Worm (Caenorhabditis elegans) whole organism, late embryonic: ENCODE measurements around the gene ubc-17.

Experiments
- C08G9.2 ChIP-seq: sonication (generic microtip); optimal IDR thresholded peaks from 2 replicates; lab custom pipeline; 2016; ENCODE audit warnings: mild to moderate bottlenecking, missing genetic modification characterization, moderate library complexity, missing compliant biosample characterization
- F13H6.1 ChIP-seq: sonication (generic microtip); optimal IDR thresholded peaks from 2 replicates; lab custom pipeline; 2016; ENCODE audit warnings: missing genetic modification characterization, missing compliant biosample characterization
- K02D7.2 ChIP-seq: sonication (generic microtip); optimal IDR thresholded peaks from 2 replicates; lab custom pipeline; 2017; ENCODE audit warnings: mild to moderate bottlenecking, missing genetic modification characterization, missing compliant biosample characterization
- Y22D7AL.16 ChIP-seq: sonication (generic microtip); optimal IDR thresholded peaks from 2 replicates; lab custom pipeline; 2016; ENCODE audit warnings: missing genetic modification characterization, missing compliant biosample characterization
- ahr-1 ChIP-seq: sonication (generic microtip); optimal IDR thresholded peaks from 2 replicates; lab custom pipeline; 2016; ENCODE audit warnings: missing genetic modification characterization, missing compliant biosample characterization
- ama-1 ChIP-seq: fragments of 150-350 bp; optimal IDR thresholded peaks from 2 replicates; lab custom pipeline; 2014
- ceh-18 ChIP-seq: sonication (generic microtip); optimal IDR thresholded peaks from 2 replicates; lab custom pipeline; 2016; ENCODE audit warnings: missing genetic modification characterization, missing compliant biosample characterization
- ceh-19 ChIP-seq: fragments of 200-800 bp; sonication (Bioruptor generic); optimal IDR thresholded peaks from 2 replicates; lab custom pipeline; 2018; ENCODE audit warnings: mild to moderate bottlenecking, missing genetic modification characterization, missing compliant biosample characterization
- ceh-22 ChIP-seq: sonication (generic microtip); optimal IDR thresholded peaks from 2 replicates; lab custom pipeline; 2017; ENCODE audit warnings: missing biosample characterization, missing genetic modification characterization
- ceh-24 ChIP-seq: sonication (generic microtip); optimal IDR thresholded peaks from 2 replicates; lab custom pipeline; 2016; ENCODE audit warnings: mild to moderate bottlenecking, missing genetic modification characterization, missing compliant biosample characterization
- ceh-30 ChIP-seq: fragments of 150-350 bp; optimal IDR thresholded peaks from 2 replicates; lab custom pipeline; 2014; ENCODE audit warnings: missing biosample characterization, missing genetic modification characterization
- ceh-45 ChIP-seq: fragments of 200-800 bp; sonication (Bioruptor generic); IDR thresholded peaks from 2 replicates; pipeline ENCODE4 v1.3.6; 2022; ENCODE audit warnings: missing genetic modification reagents, missing genetic modification characterization, missing compliant biosample characterization
- ceh-6 ChIP-seq: fragments of 200-800 bp; sonication (Bioruptor generic); optimal IDR thresholded peaks from 2 replicates; lab custom pipeline; 2018; ENCODE audit warnings: mild to moderate bottlenecking, missing genetic modification characterization, missing compliant biosample characterization
- ceh-9 ChIP-seq: sonication (generic microtip); optimal IDR thresholded peaks from 2 replicates; lab custom pipeline; 2016; ENCODE audit warnings: mild to moderate bottlenecking, missing genetic modification characterization, inconsistent platforms, missing compliant biosample characterization
- che-1 ChIP-seq: sonication (generic microtip); optimal IDR thresholded peaks from 2 replicates; lab custom pipeline; 2016; ENCODE audit warnings: mild to moderate bottlenecking, missing genetic modification characterization, missing compliant biosample characterization
- dmd-4 ChIP-seq: sonication (generic microtip); optimal IDR thresholded peaks from 2 replicates; lab custom pipeline; 2016; ENCODE audit warnings: borderline replicate concordance, missing genetic modification characterization, missing compliant biosample characterization
- dve-1 ChIP-seq: sonication (generic microtip); optimal IDR thresholded peaks from 2 replicates; lab custom pipeline; 2017; ENCODE audit warnings: antibody characterized with exemption, mild to moderate bottlenecking, missing genetic modification characterization, missing compliant biosample characterization
- elt-2 ChIP-seq: sonication (generic microtip); optimal IDR thresholded peaks from 2 replicates; lab custom pipeline; 2016; ENCODE audit warnings: missing genetic modification reagents, missing genetic modification characterization, missing compliant biosample characterization
- eyg-1 ChIP-seq: sonication (generic microtip); optimal IDR thresholded peaks from 2 replicates; lab custom pipeline; 2016; ENCODE audit warnings: missing genotype, missing genetic modification characterization, missing compliant biosample characterization
- fax-1 ChIP-seq: sonication (generic microtip); optimal IDR thresholded peaks from 2 replicates; lab custom pipeline; 2016; ENCODE audit warnings: missing genotype, missing genetic modification characterization, missing compliant biosample characterization
- fkh-10 ChIP-seq: fragments of 150-350 bp; optimal IDR thresholded peaks from 2 replicates; lab custom pipeline; 2014; ENCODE audit warnings: missing biosample characterization, missing genetic modification reagents, missing genetic modification characterization
- fkh-6 ChIP-seq: sonication (generic microtip); optimal IDR thresholded peaks from 2 replicates; lab custom pipeline; 2016; ENCODE audit warnings: missing genetic modification characterization, missing compliant biosample characterization
- hlh-13 ChIP-seq: fragments of 200-800 bp; sonication (Bioruptor generic); optimal IDR thresholded peaks from 2 replicates; lab custom pipeline; 2018; ENCODE audit warnings: mild to moderate bottlenecking, missing genetic modification characterization, missing compliant biosample characterization
- hlh-30 ChIP-seq: sonication (generic microtip); optimal IDR thresholded peaks from 2 replicates; lab custom pipeline; 2017; ENCODE audit warnings: antibody characterized with exemption, missing genetic modification characterization, missing compliant biosample characterization; ENCODE audit not compliant: insufficient read depth
- hlh-6 ChIP-seq: sonication (generic microtip); optimal IDR thresholded peaks from 2 replicates; lab custom pipeline; 2016; ENCODE audit warnings: missing genotype, missing genetic modification characterization, missing compliant biosample characterization
- madf-2 ChIP-seq: sonication (generic microtip); optimal IDR thresholded peaks from 2 replicates; lab custom pipeline; 2017; ENCODE audit warnings: missing genetic modification characterization, missing compliant biosample characterization
- mec-3 ChIP-seq: sonication (generic microtip); optimal IDR thresholded peaks from 2 replicates; lab custom pipeline; 2016; ENCODE audit warnings: borderline replicate concordance, missing genetic modification characterization, missing compliant biosample characterization
- nfya-1 ChIP-seq: sonication (generic microtip); optimal IDR thresholded peaks from 2 replicates; lab custom pipeline; 2017; ENCODE audit warnings: missing genetic modification characterization, mild to moderate bottlenecking, missing compliant biosample characterization, antibody characterized with exemption, moderate library complexity
- pat-9 ChIP-seq: fragments of 200-800 bp; sonication (Bioruptor generic); optimal IDR thresholded peaks from 2 replicates; lab custom pipeline; 2018; ENCODE audit warnings: mild to moderate bottlenecking, missing genetic modification characterization, moderate library complexity, missing compliant biosample characterization
- pha-2 ChIP-seq: sonication (generic microtip); optimal IDR thresholded peaks from 2 replicates; lab custom pipeline; 2017; ENCODE audit warnings: mild to moderate bottlenecking, missing genetic modification characterization, missing compliant biosample characterization
- pha-4 ChIP-seq: fragments of 150-350 bp; optimal IDR thresholded peaks from 2 replicates; lab custom pipeline; 2018; ENCODE audit warnings: missing biosample characterization, missing genetic modification reagents, missing genetic modification characterization
- sdc-2 ChIP-seq: sonication (generic microtip); optimal IDR thresholded peaks from 2 replicates; lab custom pipeline; 2016; ENCODE audit warnings: missing genotype, missing genetic modification characterization, missing compliant biosample characterization
- tbx-2 ChIP-seq: sonication (generic microtip); optimal IDR thresholded peaks from 2 replicates; lab custom pipeline; 2016; ENCODE audit warnings: missing genetic modification characterization, missing compliant biosample characterization
- unc-3 ChIP-seq, 2 experiments: fragments of 200-800 bp in 1 of 2; sonication (Bioruptor generic) in 1 of 2; sonication (generic microtip) in 1 of 2; conservative IDR thresholded peaks in 1 of 2; optimal IDR thresholded peaks in 1 of 2; 2 replicates each; pipeline versions ENCODE4 v1.3.6 to Lab custom; 2016 to 2022; ENCODE audit warnings: missing compliant biosample characterization in 2 of 2, missing genetic modification characterization in 2 of 2, missing genetic modification reagents in 1 of 2
- unc-42 ChIP-seq: sonication (generic microtip); optimal IDR thresholded peaks from 2 replicates; lab custom pipeline; 2016; ENCODE audit warnings: missing genotype, missing genetic modification characterization, missing compliant biosample characterization
- unc-55 ChIP-seq: sonication (generic microtip); optimal IDR thresholded peaks from 2 replicates; lab custom pipeline; 2017; ENCODE audit warnings: missing biosample characterization, missing genetic modification reagents, missing genetic modification characterization
- zip-5 ChIP-seq: sonication (generic microtip); optimal IDR thresholded peaks from 2 replicates; lab custom pipeline; 2016; ENCODE audit warnings: missing genetic modification characterization, missing compliant biosample characterization

ubc-17 gene

DNA sequence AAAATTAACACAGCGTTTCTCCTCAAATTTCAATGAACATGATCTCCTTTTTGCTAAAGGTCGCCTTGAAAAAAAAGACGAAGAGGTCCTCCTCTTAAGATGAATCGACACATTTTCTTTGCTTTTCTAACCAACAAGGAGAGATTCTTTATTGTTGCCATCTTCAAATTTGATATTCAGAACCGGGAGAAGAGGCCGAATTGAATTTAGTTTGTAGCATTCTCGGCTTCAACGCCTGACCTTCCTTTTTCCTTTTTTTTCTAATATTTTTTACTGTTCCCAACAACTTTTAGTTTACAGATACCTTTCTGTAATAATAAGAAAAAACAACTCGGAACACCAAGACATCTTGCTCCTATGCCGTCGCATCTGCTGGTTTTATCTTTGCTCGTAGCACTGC, 30.7 kb upstream of the ubc-17 start, which contains the start of gene cah-5:
TSS of gene cah-5 (plus strand) at position 301 of the 400 bp plus-strand sequence.
- TF ChIP-seq K02D7.2 (tag; lab: Kevin White, UChicago) (no peak), unc-55 (GFP tag; lab: Kevin White, UChicago) (no peak), ceh-19 (GFP tag; lab: Kevin White, UChicago) (no peak)

DNA sequence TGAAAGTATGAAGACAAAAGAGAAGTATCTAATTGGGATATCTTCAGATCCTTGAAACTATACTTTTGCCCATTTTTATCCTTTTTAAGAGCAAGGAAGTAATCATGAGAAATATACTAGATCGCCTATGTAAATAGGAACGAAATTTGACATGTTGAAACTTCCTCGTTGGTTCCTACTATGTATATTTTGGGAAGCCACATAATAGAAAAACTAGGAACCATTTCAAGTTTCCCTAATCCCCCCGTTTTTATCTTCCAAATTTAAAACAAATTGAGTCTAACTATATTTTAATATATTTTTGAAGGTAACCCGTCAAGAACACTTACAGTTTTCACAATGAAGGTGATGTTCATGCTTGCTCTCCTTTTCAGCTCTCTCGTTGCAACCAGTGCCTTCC, 21.6 kb upstream of the ubc-17 start, which contains the start of gene flp-26:
TSS of gene flp-26 (plus strand) at position 301 of the 400 bp plus-strand sequence.
- TF ChIP-seq nfya-1 (tag; lab: Kevin White, UChicago) (no peak), pha-4 (no peak), ceh-45 (GFP tag; lab: Robert Waterston, UW) (no peak), zip-5 (tag; lab: Kevin White, UChicago) (no peak), hlh-13 (no peak), F13H6.1 (tag; lab: Kevin White, UChicago) (no peak), dmd-4 (tag; lab: Kevin White, UChicago) (no peak), ceh-24 (no peak), fkh-6 (tag; lab: Kevin White, UChicago) (no peak), ama-1 (lab: Kevin White, UChicago) (no peak), dve-1 (tag; lab: Kevin White, UChicago) (no peak), mec-3 (tag; lab: Kevin White, UChicago) (no peak), Y22D7AL.16 (tag; lab: Kevin White, UChicago) (no peak), pha-2 (no peak)

DNA sequence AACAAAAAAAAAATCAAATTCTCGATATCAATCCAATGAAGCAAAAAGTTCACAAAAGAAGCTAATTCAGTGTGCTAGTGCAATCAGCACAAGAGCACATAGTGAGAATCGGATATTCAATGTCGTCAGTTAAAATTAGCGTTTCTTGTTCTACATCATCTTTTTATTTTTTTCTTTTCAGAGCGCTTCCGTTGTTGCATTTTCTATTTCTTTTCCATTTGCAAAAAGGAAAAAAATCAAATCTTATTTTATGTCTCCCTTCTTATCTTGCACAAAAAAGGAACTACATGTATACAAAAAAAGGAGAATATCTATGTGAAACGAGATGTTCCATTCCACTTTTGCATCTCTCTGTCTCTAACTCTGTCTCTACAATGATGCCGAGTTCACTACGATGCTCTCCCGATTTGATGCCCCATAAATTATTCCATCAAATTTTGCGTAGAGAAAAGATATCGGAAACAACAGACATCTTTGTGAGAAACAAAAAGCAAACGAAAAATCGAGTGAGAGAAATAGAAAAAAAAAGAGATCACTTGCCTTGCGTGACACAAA, 16.6 kb upstream of the ubc-17 start:
- no peak for TF ChIP-seq tbx-2 (tag; lab: Kevin White, UChicago)
- TF ChIP-seq ceh-19 (GFP tag; lab: Kevin White, UChicago): no peak
- no peak for TF ChIP-seq sdc-2 (tag; lab: Kevin White, UChicago)
- no peak for TF ChIP-seq che-1
- TF ChIP-seq hlh-30 (tag; lab: Kevin White, UChicago): no peak
- TF ChIP-seq ceh-9 (tag; lab: Kevin White, UChicago): no peak
- no peak for TF ChIP-seq hlh-6
- no peak for TF ChIP-seq ahr-1
- TF ChIP-seq fkh-10: no peak
- no peak for TF ChIP-seq ceh-18 (tag; lab: Kevin White, UChicago)
- no peak for TF ChIP-seq dve-1 (tag; lab: Kevin White, UChicago)
- no peak for TF ChIP-seq unc-3 (GFP tag; conservative IDR thresholded peaks at IDR 0.05; lab: Robert Waterston, UW)
- TF ChIP-seq unc-3 (tag; optimal IDR thresholded peaks at IDR 0.05; lab: Kevin White, UChicago): no peak
- no peak for TF ChIP-seq madf-2 (tag; lab: Kevin White, UChicago)
- no peak for TF ChIP-seq unc-42 (tag; lab: Kevin White, UChicago)
- TF ChIP-seq mec-3 (tag; lab: Kevin White, UChicago): no peak
- TF ChIP-seq pha-4: no peak
- TF ChIP-seq ceh-6 (GFP tag; lab: Kevin White, UChicago): no peak
- no peak for TF ChIP-seq ceh-30
- no peak for TF ChIP-seq C08G9.2 (tag; lab: Kevin White, UChicago)
- no peak for TF ChIP-seq pat-9

DNA sequence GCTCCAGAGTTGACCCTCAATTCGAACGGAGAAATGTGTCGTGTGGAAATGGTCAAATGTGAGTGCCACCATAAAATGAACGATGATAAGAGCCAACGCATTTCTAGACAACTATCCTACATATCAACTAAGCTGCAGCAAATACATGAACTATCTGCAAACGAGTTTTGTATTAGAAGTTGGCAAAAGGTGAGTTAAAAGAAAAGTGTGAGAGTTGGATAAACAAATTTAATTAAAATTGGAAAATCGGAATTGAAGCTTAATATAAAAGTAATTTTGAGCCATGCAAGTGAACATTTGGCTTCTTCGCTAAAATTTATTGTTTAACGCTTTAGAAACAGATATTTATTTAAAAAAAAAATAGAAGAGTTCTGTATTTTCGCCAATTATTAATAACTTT, 14.5 kb upstream of the ubc-17 start, which contains the start of gene cest-19:
TSS of gene cest-19 (minus strand) at position 101 of the 400 bp plus-strand sequence.
- TF ChIP-seq hlh-30 (tag; lab: Kevin White, UChicago) (no peak), zip-5 (tag; lab: Kevin White, UChicago) (no peak), mec-3 (tag; lab: Kevin White, UChicago) (no peak), dve-1 (tag; lab: Kevin White, UChicago) (no peak), che-1 (no peak), ceh-30 (no peak), elt-2 (tag; lab: Kevin White, UChicago) (no peak), ceh-45 (GFP tag; lab: Robert Waterston, UW) (no peak), ceh-9 (tag; lab: Kevin White, UChicago) (no peak), C08G9.2 (tag; lab: Kevin White, UChicago) (no peak), ceh-22 (no peak), nfya-1 (tag; lab: Kevin White, UChicago) (no peak), pha-4 (no peak), sdc-2 (tag; lab: Kevin White, UChicago) (no peak), eyg-1 (no peak), unc-42 (tag; lab: Kevin White, UChicago) (no peak), fax-1 (tag; lab: Kevin White, UChicago) (no peak)
